Fruit fly (Drosophila melanogaster): ENCODE results near the gene CG31883.

dm6 chr2L:9566656-9567055 is 38.3 kb downstream of the CG31883 start, which contains the start of gene jp:
- TF ChIP-seq Crg-1 (GFP tag; optimal IDR thresholded peaks at IDR 0.05) = no peak
- no peak for TF ChIP-seq cic (GFP tag; optimal IDR thresholded peaks at IDR 0.05)
- TF ChIP-seq CG5204 (GFP tag; optimal IDR thresholded peaks at IDR 0.05) = no peak
- TF ChIP-seq kay (GFP tag; ENCODE audit: borderline replicate concordance) = no peak
- no peak for TF ChIP-seq CG14711 (tag; optimal IDR thresholded peaks at IDR 0.05)

Data from whole organism, adult.